Fruit fly (Drosophila melanogaster) whole organism, embryonic: ENCODE results near the gene Gr61a.

Source experiments
- Adf1 ChIP-seq: fragments of 200-800 bp; sonication (Bioruptor generic); IDR thresholded peaks from 2 replicates; pipeline ENCODE4 v1.3.6; 2022; ENCODE audit warnings: missing biosample characterization, missing genetic modification characterization
- Atf6 ChIP-seq: fragments of 200-800 bp; sonication (Bioruptor generic); IDR thresholded peaks from 2 replicates; pipeline ENCODE4 v1.3.6; 2022; ENCODE audit warnings: missing biosample characterization, missing genetic modification characterization
- Awh ChIP-seq: fragments of 200-800 bp; sonication (Bioruptor generic); IDR thresholded peaks from 2 replicates; pipeline ENCODE4, ENCODE4 v1.3.6; 2022; ENCODE audit warnings: missing biosample characterization, missing genetic modification characterization
- CG1024 ChIP-seq: fragments of 200-800 bp; sonication (Bioruptor generic); IDR thresholded peaks from 2 replicates; pipeline ENCODE4 v1.3.6; 2022; ENCODE audit warnings: missing biosample characterization, missing genetic modification characterization
- CG10654 ChIP-seq: fragments of 200-800 bp; sonication (Bioruptor generic); optimal IDR thresholded peaks from 2 replicates; lab custom pipeline; 2016; ENCODE audit warnings: missing biosample characterization, missing genetic modification characterization
- CG12071 ChIP-seq: fragments of 200-800 bp; sonication (Bioruptor generic); optimal IDR thresholded peaks from 3 replicates; lab custom pipeline; 2018; ENCODE audit warnings: missing biosample characterization, mild to moderate bottlenecking, missing genetic modification characterization
- CG12219 ChIP-seq: fragments of 200-800 bp; sonication (Bioruptor generic); optimal IDR thresholded peaks from 3 replicates; lab custom pipeline; 2018; ENCODE audit warnings: missing biosample characterization, mild to moderate bottlenecking, missing genetic modification characterization
- CG13287 ChIP-seq: fragments of 200-800 bp; sonication (Bioruptor generic); IDR thresholded peaks from 2 replicates; pipeline ENCODE4 v1.3.6; 2022; ENCODE audit warnings: missing biosample characterization, missing genetic modification characterization; ENCODE audit not compliant: partially characterized antibody
- CG18011 ChIP-seq: fragments of 200-800 bp; sonication (Bioruptor generic); optimal IDR thresholded peaks from 2 replicates; lab custom pipeline; 2017; ENCODE audit warnings: missing biosample characterization, missing genetic modification characterization, mild to moderate bottlenecking, moderate library complexity, missing genotype
- CG32767 ChIP-seq: fragments of 200-800 bp; sonication (Bioruptor generic); IDR thresholded peaks from 2 replicates; pipeline ENCODE4 v1.3.6; 2022; ENCODE audit warnings: missing biosample characterization, missing genetic modification characterization
- CG33557 ChIP-seq: fragments of 200-800 bp; sonication (Bioruptor generic); optimal IDR thresholded peaks from 2 replicates; lab custom pipeline; 2019; ENCODE audit warnings: missing biosample characterization, mild to moderate bottlenecking, missing genetic modification characterization, moderate library complexity
- CG3726 ChIP-seq: fragments of 200-800 bp; sonication (Bioruptor generic); IDR thresholded peaks from 3 replicates; pipeline ENCODE4, ENCODE4 v1.3.6; 2022; ENCODE audit warnings: missing biosample characterization, missing genetic modification characterization
- CG3838 ChIP-seq: fragments of 200-800 bp; sonication (Bioruptor generic); optimal IDR thresholded peaks from 3 replicates; lab custom pipeline; 2016; ENCODE audit warnings: missing biosample characterization, missing genetic modification characterization
- CG8290 ChIP-seq, 3 experiments: fragments of 200-800 bp; sonication (Bioruptor generic); optimal IDR thresholded peaks; 2 replicates each; lab custom pipeline; 2016 to 2019; ENCODE audit warnings: missing biosample characterization in 3 of 3, missing genetic modification characterization in 3 of 3, mild to moderate bottlenecking in 2 of 3, moderate library complexity in 1 of 3
- Dfd ChIP-seq, 2 experiments: fragments of >200 bp; optimal IDR thresholded peaks; 2 replicates each; lab custom pipeline; 2017; ENCODE audit warnings: missing biosample characterization in 2 of 2, missing genetic modification characterization in 2 of 2
- Dip2 ChIP-seq: fragments of 200-800 bp; sonication (Bioruptor generic); IDR thresholded peaks from 2 replicates; pipeline ENCODE4 v1.3.6; 2022; ENCODE audit warnings: missing biosample characterization, missing genetic modification characterization
- Doc3 ChIP-seq: fragments of 200-800 bp; sonication (Bioruptor generic); IDR thresholded peaks from 3 replicates; pipeline ENCODE4 v1.3.6; 2022; ENCODE audit warnings: missing biosample characterization, missing genetic modification characterization; ENCODE audit not compliant: partially characterized antibody
- E2f1 ChIP-seq: fragments of 200-800 bp; sonication (Bioruptor generic); IDR thresholded peaks from 2 replicates; pipeline ENCODE4 v1.3.6; 2022; ENCODE audit warnings: missing biosample characterization, missing genetic modification characterization
- Ets97D ChIP-seq: fragments of 200-800 bp; sonication (Bioruptor generic); optimal IDR thresholded peaks from 3 replicates; lab custom pipeline; 2016; ENCODE audit warnings: missing biosample characterization, missing genetic modification characterization
- HLH4C ChIP-seq: fragments of 200-800 bp; sonication (Bioruptor generic); IDR thresholded peaks from 3 replicates; pipeline ENCODE4 v1.3.6; 2022; ENCODE audit warnings: missing biosample characterization, missing genetic modification characterization; ENCODE audit not compliant: partially characterized antibody
- HLHmδ ChIP-seq: fragments of 200-800 bp; sonication (Bioruptor generic); optimal IDR thresholded peaks from 2 replicates; lab custom pipeline; 2018; ENCODE audit warnings: missing biosample characterization, mild to moderate bottlenecking, missing genetic modification characterization, moderate library complexity
- Hr51 ChIP-seq, 2 experiments: fragments of 200-800 bp; sonication (Bioruptor generic); optimal IDR thresholded peaks; 2 replicates in 1 of 2; 3 replicates in 1 of 2; lab custom pipeline; 2016 to 2018; ENCODE audit warnings: missing biosample characterization in 2 of 2, missing genetic modification characterization in 2 of 2, mild to moderate bottlenecking in 1 of 2, moderate library complexity in 1 of 2
- Kr ChIP-seq: fragments of 200-800 bp; sonication (Bioruptor generic); optimal IDR thresholded peaks from 2 replicates; lab custom pipeline; 2017; ENCODE audit warnings: missing biosample characterization, mild to moderate bottlenecking, missing genetic modification characterization
- MTF-1 ChIP-seq: fragments of 200-800 bp; sonication (Bioruptor generic); optimal IDR thresholded peaks from 2 replicates; lab custom pipeline; 2018; ENCODE audit warnings: missing biosample characterization, mild to moderate bottlenecking, missing genetic modification characterization, borderline replicate concordance
- Max ChIP-seq: fragments of 200-800 bp; sonication (Bioruptor generic); optimal IDR thresholded peaks from 2 replicates; lab custom pipeline; 2016; ENCODE audit warnings: missing biosample characterization, mild to moderate bottlenecking, missing genetic modification characterization
- Med ChIP-seq: fragments of 200-800 bp; sonication (Bioruptor generic); peaks from one replicate; lab custom pipeline; 2016; ENCODE audit warnings: missing biosample characterization, missing genetic modification characterization, mild to moderate bottlenecking, inconsistent platforms, moderate library complexity
- Mrtf ChIP-seq: fragments of 200-800 bp; sonication (Bioruptor generic); IDR thresholded peaks from 3 replicates; pipeline ENCODE4 v1.3.6; 2022; ENCODE audit warnings: missing biosample characterization, missing genetic modification characterization
- PHDP ChIP-seq: fragments of 200-800 bp; sonication (Bioruptor generic); optimal IDR thresholded peaks from 3 replicates; lab custom pipeline; 2018; ENCODE audit warnings: missing biosample characterization, mild to moderate bottlenecking, missing genetic modification characterization, moderate library complexity
- Side ChIP-seq: fragments of 200-800 bp; sonication (Bioruptor generic); optimal IDR thresholded peaks from 2 replicates; lab custom pipeline; 2016; ENCODE audit warnings: missing biosample characterization, missing genetic modification characterization
- bigmax ChIP-seq: fragments of 200-800 bp; sonication (Bioruptor generic); optimal IDR thresholded peaks from 2 replicates; lab custom pipeline; 2018; ENCODE audit warnings: missing biosample characterization, mild to moderate bottlenecking, missing genetic modification characterization
- cg ChIP-seq: fragments of 200-800 bp; sonication (Bioruptor generic); optimal IDR thresholded peaks from 3 replicates; lab custom pipeline; 2019; ENCODE audit warnings: missing biosample characterization, mild to moderate bottlenecking, missing genetic modification characterization, moderate library complexity
- chinmo ChIP-seq: fragments of 200-800 bp; sonication (Bioruptor generic); IDR thresholded peaks from 4 replicates; pipeline ENCODE4 v1.3.6; 2022; ENCODE audit warnings: missing biosample characterization, missing genetic modification characterization; ENCODE audit not compliant: partially characterized antibody
- ci ChIP-seq: fragments of 200-800 bp; sonication (Bioruptor generic); IDR thresholded peaks from 3 replicates; pipeline ENCODE4 v1.3.6; 2022; ENCODE audit warnings: missing biosample characterization, missing genetic modification characterization
- fd64A ChIP-seq: fragments of 200-800 bp; sonication (Bioruptor generic); optimal IDR thresholded peaks from 3 replicates; lab custom pipeline; 2018; ENCODE audit warnings: missing biosample characterization, mild to moderate bottlenecking, missing genetic modification characterization
- hbn ChIP-seq: fragments of 200-800 bp; sonication (Bioruptor generic); IDR thresholded peaks from 2 replicates; pipeline ENCODE4 v1.3.6; 2022; ENCODE audit warnings: missing biosample characterization, missing genetic modification characterization; ENCODE audit not compliant: partially characterized antibody
- hkb ChIP-seq, 2 experiments: fragments of 200-800 bp in 1 of 2; fragments of >200 bp in 1 of 2; sonication (Bioruptor generic) in 1 of 2; IDR thresholded peaks in 1 of 2; optimal IDR thresholded peaks in 1 of 2; 2 replicates each; pipeline versions ENCODE4 v1.3.6 to Lab custom; 2017 to 2022; ENCODE audit warnings: missing biosample characterization in 1 of 2, missing genetic modification characterization in 1 of 2
- inv ChIP-seq: fragments of 200-800 bp; sonication (Bioruptor generic); IDR thresholded peaks from 2 replicates; pipeline ENCODE4 v1.3.6; 2022; ENCODE audit warnings: missing biosample characterization, missing genetic modification characterization; ENCODE audit not compliant: partially characterized antibody
- jing ChIP-seq: fragments of 200-800 bp; sonication (Bioruptor generic); optimal IDR thresholded peaks from 2 replicates; lab custom pipeline; 2018; ENCODE audit warnings: missing biosample characterization, mild to moderate bottlenecking, missing genetic modification characterization
- kni ChIP-seq: fragments of 200-800 bp; sonication (Bioruptor generic); optimal IDR thresholded peaks from 3 replicates; lab custom pipeline; 2017; ENCODE audit warnings: mild to moderate bottlenecking, missing biosample characterization, missing genetic modification reagents, missing genetic modification characterization
- lbe ChIP-seq: fragments of 200-800 bp; sonication (Bioruptor generic); optimal IDR thresholded peaks from 2 replicates; lab custom pipeline; 2016; ENCODE audit warnings: missing biosample characterization, mild to moderate bottlenecking, missing genetic modification characterization
- nau ChIP-seq: fragments of 200-800 bp; sonication (Bioruptor generic); optimal IDR thresholded peaks from 3 replicates; lab custom pipeline; 2017; ENCODE audit warnings: missing biosample characterization, mild to moderate bottlenecking, missing genetic modification characterization, missing genetic modification reagents
- onecut ChIP-seq: fragments of 200-800 bp; sonication (Bioruptor generic); IDR thresholded peaks from 2 replicates; pipeline ENCODE4 v1.3.6; 2022; ENCODE audit warnings: missing biosample characterization, missing genetic modification characterization
- sim ChIP-seq: fragments of 200-800 bp; sonication (Bioruptor generic); IDR thresholded peaks from 2 replicates; pipeline ENCODE4 v1.3.6; 2022; ENCODE audit warnings: missing biosample characterization, missing genetic modification characterization
- sima ChIP-seq: fragments of 200-800 bp; sonication (Bioruptor generic); optimal IDR thresholded peaks from 2 replicates; lab custom pipeline; 2016; ENCODE audit warnings: missing biosample characterization, missing genetic modification characterization
- unc-4 ChIP-seq: fragments of 200-800 bp; sonication (Bioruptor generic); IDR thresholded peaks from 2 replicates; pipeline ENCODE4 v1.3.6; 2022; ENCODE audit warnings: missing biosample characterization, missing genetic modification characterization; ENCODE audit not compliant: partially characterized antibody

Gr61a gene

DNA sequence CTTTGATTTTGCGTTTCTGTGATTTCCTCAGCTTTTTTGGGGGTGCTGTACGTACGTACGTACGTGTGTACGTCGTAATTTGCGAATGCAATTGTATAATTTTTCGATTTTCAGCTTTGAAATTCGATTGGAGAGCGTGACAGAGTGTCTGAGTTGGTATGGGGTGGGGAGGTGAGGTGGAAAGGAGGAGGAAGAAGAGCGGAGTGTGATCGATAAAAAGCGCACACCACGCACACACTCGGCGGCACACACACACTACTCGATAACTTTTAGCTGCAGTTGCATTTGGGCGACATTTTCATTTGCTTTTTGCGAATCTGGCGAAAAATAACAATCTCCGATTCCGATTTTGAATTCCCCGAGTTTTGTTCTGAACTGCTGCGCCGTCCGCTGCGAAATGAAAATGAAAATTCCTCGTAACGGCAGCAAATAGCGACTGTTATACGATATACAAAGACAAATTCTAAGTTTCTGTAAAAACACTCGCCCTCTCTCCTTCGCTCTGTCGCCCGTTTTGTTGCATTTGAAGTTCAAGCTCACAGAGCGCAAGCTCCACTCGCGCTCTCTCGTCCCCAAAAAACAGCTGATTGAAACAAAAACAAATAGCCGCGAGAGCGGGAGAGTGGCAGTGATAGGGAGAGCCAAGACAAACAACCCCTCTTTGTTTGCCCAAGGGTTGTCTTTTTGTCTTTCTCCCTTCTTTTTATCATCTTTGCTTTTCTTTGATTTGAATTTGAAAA, 40.4 kb downstream of the Gr61a start, which contains the start of gene CG13907 (continued):
- peak; percentile 26 for TF ChIP-seq MTF-1 (GFP tag; lab: Kevin White, UChicago)
- no peak for TF ChIP-seq Dfd (GFP tag; optimal IDR thresholded peaks at IDR 0.05; lab: Kevin White, UChicago)
- peak; percentile 5 for TF ChIP-seq HLHmδ
- TF ChIP-seq Ets97D (GFP tag; lab: Kevin White, UChicago) = no peak
- peak; percentile 78 for TF ChIP-seq Med (GFP tag; lab: Kevin White, UChicago)
- TF ChIP-seq CG10654 (GFP tag; lab: Kevin White, UChicago) = no peak
- TF ChIP-seq CG3726 (GFP tag; lab: Robert Waterston, UW) = no peak
- no peak for TF ChIP-seq CG33557 (GFP tag; lab: Kevin White, UChicago)
- peak; percentile 9; the same call in 1 of the 3 replicates for TF ChIP-seq ci (GFP tag; lab: Robert Waterston, UW)
- no peak for TF ChIP-seq Mrtf (GFP tag; lab: Robert Waterston, UW)
- TF ChIP-seq CG12071 (GFP tag; lab: Kevin White, UChicago) = peak; percentile 47
- peak; percentile 43; the same call in 1 of the 2 replicates for TF ChIP-seq CG13287 (GFP tag; lab: Robert Waterston, UW)
- no peak for TF ChIP-seq CG18011
- peak; percentile 37 for TF ChIP-seq fd64A (GFP tag; lab: Kevin White, UChicago)
- TF ChIP-seq bigmax (GFP tag; lab: Kevin White, UChicago) = no peak
- TF ChIP-seq inv (GFP tag; lab: Robert Waterston, UW) = 0 out of 2 replicates have a peak, but pooled peaks have one; percentile 9
- peak; percentile 15 for TF ChIP-seq lbe
- no peak for TF ChIP-seq hkb (optimal IDR thresholded peaks at IDR 0.05; lab: Kevin White, UChicago)
- TF ChIP-seq hkb (GFP tag; IDR thresholded peaks at IDR 0.05; lab: Robert Waterston, UW) = no peak
- TF ChIP-seq E2f1 (GFP tag; lab: Robert Waterston, UW) = no peak
- peak; percentile 21 for TF ChIP-seq Max (GFP tag; lab: Kevin White, UChicago)
- TF ChIP-seq Hr51 (GFP tag; optimal IDR thresholded peaks at IDR 0.05; lab: Kevin White, UChicago) = no peak
- peak; percentile 22 for TF ChIP-seq cg (GFP tag; lab: Kevin White, UChicago)
- no peak for TF ChIP-seq Kr (GFP tag; lab: Kevin White, UChicago)
- TF ChIP-seq onecut (GFP tag; lab: Robert Waterston, UW) = peak; percentile 63
- no peak for TF ChIP-seq Side (GFP tag; lab: Kevin White, UChicago)
- TF ChIP-seq hbn (GFP tag; lab: Robert Waterston, UW) = peak; percentile 43; the same call in 1 of the 2 replicates
- TF ChIP-seq HLH4C (GFP tag; lab: Robert Waterston, UW) = 0 out of 3 replicates have a peak, but pooled peaks have one; percentile 26
- no peak for TF ChIP-seq sima
- TF ChIP-seq unc-4 (GFP tag; lab: Robert Waterston, UW) = peak; percentile 43; the same call in 1 of the 2 replicates
- no peak for TF ChIP-seq CG12219
- TF ChIP-seq Atf6 (GFP tag; lab: Robert Waterston, UW) = 0 out of 2 replicates have a peak, but pooled peaks have one; percentile 8
- TF ChIP-seq jing (GFP tag; lab: Kevin White, UChicago) = no peak
- TF ChIP-seq chinmo (GFP tag; lab: Robert Waterston, UW) = peak; percentile 82
- TF ChIP-seq Adf1 (GFP tag; lab: Robert Waterston, UW) = 0 out of 2 replicates have a peak, but pooled peaks have one; percentile 5
- no peak for TF ChIP-seq CG1024 (GFP tag; lab: Robert Waterston, UW)
- TF ChIP-seq Awh (GFP tag; lab: Robert Waterston, UW) = 0 out of 2 replicates have a peak, but pooled peaks have one; percentile 5
- TF ChIP-seq Doc3 (GFP tag; lab: Robert Waterston, UW) = peak; percentile 17; the same call in 1 of the 3 replicates
- TF ChIP-seq CG3838 (GFP tag; lab: Kevin White, UChicago) = no peak
- peak; percentile 49 for TF ChIP-seq nau
- TF ChIP-seq CG32767 = 0 out of 2 replicates have a peak, but pooled peaks have one; percentile 16
- no peak for TF ChIP-seq CG8290 (GFP tag; optimal IDR thresholded peaks at IDR 0.05; lab: Kevin White, UChicago)
- TF ChIP-seq CG8290 (tag; optimal IDR thresholded peaks at IDR 0.05; lab: Kevin White, UChicago) = peak in 1 of 2 experiments; percentile 10
- TF ChIP-seq PHDP = peak; percentile 26
- no peak for TF ChIP-seq Dip2
- TF ChIP-seq kni (GFP tag; lab: Kevin White, UChicago) = peak; percentile 8
- TF ChIP-seq sim (GFP tag; lab: Robert Waterston, UW) = no peak
